Worm (Caenorhabditis elegans): ENCODE measurements around the gene adss-1.

Gene adss-1

ce11 chrV:4847424-4847823 lies 24.2 kb upstream of the adss-1 start, which contains the start of gene abhd-5.1:
TSS of gene abhd-5.1 (plus strand) at chrV:4847653.
- no peak for TF ChIP-seq zfp-2 (tag; optimal IDR thresholded peaks at IDR 0.05)
- TF ChIP-seq hlh-30 (tag; optimal IDR thresholded peaks at IDR 0.05; ENCODE audit: insufficient read depth), result peak; percentile 77
- peak; percentile 63 for TF ChIP-seq dve-1 (tag; optimal IDR thresholded peaks at IDR 0.05; ENCODE audit: insufficient read depth)
- no peak for TF ChIP-seq snpc-4 (tag; optimal IDR thresholded peaks at IDR 0.05)
- TF ChIP-seq R02D3.7 (tag; optimal IDR thresholded peaks at IDR 0.05), result no peak
- TF ChIP-seq php-3 (GFP tag; IDR thresholded peaks at IDR 0.05), result peak; percentile 54; the same call in 1 of the 2 replicates
- TF ChIP-seq lin-15B (tag; optimal IDR thresholded peaks at IDR 0.05), result no peak
- TF ChIP-seq Y48G9A.11 (GFP tag; IDR thresholded peaks at IDR 0.05), result no peak
- TF ChIP-seq dmd-8 (GFP tag; IDR thresholded peaks at IDR 0.05), result no peak
- no peak for TF ChIP-seq lin-13 (GFP tag; optimal IDR thresholded peaks at IDR 0.05)
- TF ChIP-seq mes-2 (tag; optimal IDR thresholded peaks at IDR 0.05; ENCODE audit: poor library complexity, severe bottlenecking), result no peak
- TF ChIP-seq nhr-6 (tag; optimal IDR thresholded peaks at IDR 0.05), result peak; percentile 15
- TF ChIP-seq spr-3 (GFP tag; optimal IDR thresholded peaks at IDR 0.05), result no peak
- TF ChIP-seq mdt-29 (GFP tag; IDR thresholded peaks at IDR 0.05), result no peak
- no peak for TF ChIP-seq saeg-2 (GFP tag; IDR thresholded peaks at IDR 0.05)
- TF ChIP-seq egl-43 (GFP tag; IDR thresholded peaks at IDR 0.05), result no peak
- peak; percentile 67 for TF ChIP-seq aha-1 (tag)
- peak; percentile 46 for TF ChIP-seq nhr-28 (tag; optimal IDR thresholded peaks at IDR 0.05)
- TF ChIP-seq daf-16 (GFP tag; optimal IDR thresholded peaks at IDR 0.05), result peak in 1 of 2 experiments; percentile 85
- peak; percentile 88 for TF ChIP-seq daf-16 (tag; optimal IDR thresholded peaks at IDR 0.05)
- TF ChIP-seq dmd-6 (GFP tag; IDR thresholded peaks at IDR 0.05), result no peak
- no peak for TF ChIP-seq ceh-62 (tag; optimal IDR thresholded peaks at IDR 0.05)

- TF ChIP-seq dpl-1 (GFP tag; optimal IDR thresholded peaks at IDR 0.05) (no peak), aha-1 (tag) (peak; percentile 95), sdz-12 (GFP tag; optimal IDR thresholded peaks at IDR 0.05) (no peak), mes-2 (tag; optimal IDR thresholded peaks at IDR 0.05; ENCODE audit: poor library complexity, severe bottlenecking) (no peak), nhr-48 (tag; optimal IDR thresholded peaks at IDR 0.05) (no peak), mdt-29 (GFP tag; IDR thresholded peaks at IDR 0.05) (no peak)
Measured at ce11 chrV:4846507-4846906, 23.3 kb upstream of the adss-1 start.

ce11 chrV:4844591-4844990 lies 21.4 kb upstream of the adss-1 start, which contains the start of gene abhd-5.2:
TSS of gene abhd-5.2 (plus strand) at chrV:4844685.
- peak; percentile 22 for TF ChIP-seq nhr-77 (tag; optimal IDR thresholded peaks at IDR 0.05)
- peak; percentile 86 for TF ChIP-seq nhr-102 (tag; optimal IDR thresholded peaks at IDR 0.05)
- peak; percentile 19 for TF ChIP-seq nhr-11 (tag; optimal IDR thresholded peaks at IDR 0.05)
- TF ChIP-seq pqm-1 (tag; optimal IDR thresholded peaks at IDR 0.05), result peak; percentile 3
- TF ChIP-seq lin-39 (tag; optimal IDR thresholded peaks at IDR 0.05), result no peak
- peak; percentile 32 for TF ChIP-seq mes-2 (tag; optimal IDR thresholded peaks at IDR 0.05; ENCODE audit: poor library complexity, severe bottlenecking)
- peak in 1 of 2 experiments; percentile 83 for TF ChIP-seq daf-16 (GFP tag; optimal IDR thresholded peaks at IDR 0.05)
- peak; percentile 51 for TF ChIP-seq daf-16 (tag; optimal IDR thresholded peaks at IDR 0.05)
- TF ChIP-seq aly-2 (tag; optimal IDR thresholded peaks at IDR 0.05), result no peak
- TF ChIP-seq lin-1 (GFP tag; IDR thresholded peaks at IDR 0.05), result no peak
- TF ChIP-seq hlh-11 (tag; optimal IDR thresholded peaks at IDR 0.05), result peak; percentile 72
- peak in 1 of 2 experiments; percentile 6 for TF ChIP-seq hif-1 (tag; optimal IDR thresholded peaks at IDR 0.05)
- no peak for TF ChIP-seq attf-4 (tag; optimal IDR thresholded peaks at IDR 0.05)
- TF ChIP-seq lin-13 (GFP tag; optimal IDR thresholded peaks at IDR 0.05), result peak; percentile 36
- TF ChIP-seq unc-62 (GFP tag; optimal IDR thresholded peaks at IDR 0.05 in 1 of 2), result peak in 1 of 2 experiments; percentile 67
- TF ChIP-seq unc-62 (tag; optimal IDR thresholded peaks at IDR 0.05), result no peak
- peak; percentile 99 for TF ChIP-seq hlh-30 (tag; optimal IDR thresholded peaks at IDR 0.05; ENCODE audit: insufficient read depth)
- peak; percentile 47; the same call in 1 of the 2 replicates for TF ChIP-seq dmd-6 (GFP tag; IDR thresholded peaks at IDR 0.05)
- TF ChIP-seq nhr-28 (tag; optimal IDR thresholded peaks at IDR 0.05), result peak; percentile 85
- TF ChIP-seq duxl-1 (tag; optimal IDR thresholded peaks at IDR 0.05; ENCODE audit: poor library complexity), result no peak
- no peak for TF ChIP-seq egl-27 (tag; optimal IDR thresholded peaks at IDR 0.05)
- TF ChIP-seq dve-1 (tag; optimal IDR thresholded peaks at IDR 0.05; ENCODE audit: insufficient read depth), result peak; percentile 64
- peak; percentile 53 for TF ChIP-seq mep-1 (tag; optimal IDR thresholded peaks at IDR 0.05)
- peak; percentile 53 for TF ChIP-seq mxl-3 (GFP tag; optimal IDR thresholded peaks at IDR 0.05)
